Worm (Caenorhabditis elegans) whole organism, late embryonic: ENCODE data around the gene str-229.

ENCODE experiments used
- C08G9.2 ChIP-seq: sonication (generic microtip); optimal IDR thresholded peaks from 2 replicates; lab custom pipeline; 2016; ENCODE audit warnings: mild to moderate bottlenecking, missing genetic modification characterization, moderate library complexity, missing compliant biosample characterization
- ahr-1 ChIP-seq: sonication (generic microtip); optimal IDR thresholded peaks from 2 replicates; lab custom pipeline; 2016; ENCODE audit warnings: missing genetic modification characterization, missing compliant biosample characterization
- ama-1 ChIP-seq: fragments of 150-350 bp; optimal IDR thresholded peaks from 2 replicates; lab custom pipeline; 2014
- dve-1 ChIP-seq: sonication (generic microtip); optimal IDR thresholded peaks from 2 replicates; lab custom pipeline; 2017; ENCODE audit warnings: antibody characterized with exemption, mild to moderate bottlenecking, missing genetic modification characterization, missing compliant biosample characterization
- eyg-1 ChIP-seq: sonication (generic microtip); optimal IDR thresholded peaks from 2 replicates; lab custom pipeline; 2016; ENCODE audit warnings: missing genotype, missing genetic modification characterization, missing compliant biosample characterization
- hlh-8 ChIP-seq: sonication (generic microtip); optimal IDR thresholded peaks from 2 replicates; lab custom pipeline; 2016; ENCODE audit warnings: missing genotype, missing genetic modification characterization, missing compliant biosample characterization
- nfya-1 ChIP-seq: sonication (generic microtip); optimal IDR thresholded peaks from 2 replicates; lab custom pipeline; 2017; ENCODE audit warnings: missing genetic modification characterization, mild to moderate bottlenecking, missing compliant biosample characterization, antibody characterized with exemption, moderate library complexity
- pha-4 ChIP-seq: fragments of 150-350 bp; optimal IDR thresholded peaks from 2 replicates; lab custom pipeline; 2018; ENCODE audit warnings: missing biosample characterization, missing genetic modification reagents, missing genetic modification characterization
- pqm-1 ChIP-seq: sonication (generic microtip); optimal IDR thresholded peaks from 2 replicates; lab custom pipeline; 2016; ENCODE audit warnings: missing genetic modification characterization, missing compliant biosample characterization
- rnt-1 ChIP-seq: sonication (generic microtip); optimal IDR thresholded peaks from 2 replicates; lab custom pipeline; 2016; ENCODE audit warnings: missing genetic modification characterization, missing compliant biosample characterization
- sox-2 ChIP-seq: fragments of 200-800 bp; sonication (Bioruptor generic); IDR thresholded peaks from 2 replicates; pipeline ENCODE4 v1.3.6; 2022; ENCODE audit warnings: missing genetic modification reagents, missing genetic modification characterization, missing compliant biosample characterization
- ttx-3 ChIP-seq: sonication (generic microtip); optimal IDR thresholded peaks from 2 replicates; lab custom pipeline; 2016; ENCODE audit warnings: missing genetic modification reagents, missing genetic modification characterization, missing compliant biosample characterization
- zip-5 ChIP-seq: sonication (generic microtip); optimal IDR thresholded peaks from 2 replicates; lab custom pipeline; 2016; ENCODE audit warnings: missing genetic modification characterization, missing compliant biosample characterization

DNA sequence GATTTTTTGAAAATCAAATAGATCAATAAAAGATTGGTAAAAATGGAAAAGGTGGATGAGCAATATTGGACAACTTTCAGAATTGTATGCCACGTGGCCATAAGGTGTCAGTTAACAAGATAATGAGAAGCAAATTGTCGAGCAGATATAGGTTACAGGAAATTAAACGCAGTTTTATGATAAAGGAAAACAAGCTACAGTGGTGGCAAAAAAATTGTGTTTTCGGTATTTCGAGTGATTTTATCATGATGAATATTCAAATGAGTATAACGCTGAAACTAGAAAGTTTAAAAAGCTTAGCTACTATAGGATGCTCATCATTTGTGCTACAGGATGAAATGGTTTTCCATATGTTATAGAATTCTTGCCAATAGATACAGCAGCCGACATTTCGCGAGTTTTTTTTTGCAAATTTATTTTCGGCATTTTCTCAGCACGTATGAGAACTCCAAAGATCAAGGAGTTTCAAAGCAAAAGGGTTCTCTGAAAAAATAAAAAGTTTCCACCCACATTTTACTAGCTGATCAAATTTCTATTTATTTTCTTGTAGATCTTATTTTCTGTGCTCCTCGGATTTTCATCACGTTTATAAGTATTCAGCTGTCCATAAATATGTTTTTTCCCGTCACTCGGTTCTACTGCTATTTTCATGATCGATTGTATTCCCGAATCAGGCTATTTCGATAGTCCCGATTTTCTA is at the start of gene str-229, which contains the start of gene srh-190:
- TF ChIP-seq nfya-1 (tag; lab: Kevin White, UChicago): no peak
- no peak for TF ChIP-seq ahr-1 (tag; lab: Kevin White, UChicago)
- TF ChIP-seq ama-1: no peak
- TF ChIP-seq hlh-8: no peak
- TF ChIP-seq pha-4 (tag; lab: Kevin White, UChicago): no peak
- no peak for TF ChIP-seq eyg-1 (tag; lab: Kevin White, UChicago)
- TF ChIP-seq zip-5 (tag; lab: Kevin White, UChicago): no peak
- TF ChIP-seq ttx-3 (tag; lab: Kevin White, UChicago): no peak
- no peak for TF ChIP-seq pqm-1
- no peak for TF ChIP-seq C08G9.2 (tag; lab: Kevin White, UChicago)
- TF ChIP-seq sox-2 (GFP tag; lab: Robert Waterston, UW): no peak
- TF ChIP-seq dve-1: no peak
- no peak for TF ChIP-seq rnt-1 (tag; lab: Kevin White, UChicago)
